ENCODE assay signal across 1 fruit fly cellular context in genomic region chr3R:27700229-27700573, dm6.
TF ChIP-seq lines count a peak whose summit lies in the region.

Gene btz, plus strand, starts transcription at chr3R:27700361.

TF ChIP-seq in whole organism, embryonic, 481 proteins besides CTCF, POLR2A, EP300 and RAD21 (continued from another document and continues in another):
- no peak for TF ChIP-seq CG43689 (GFP tag; IDR thresholded peaks at IDR 0.05; lab: Robert Waterston, UW)
- no peak for TF ChIP-seq CG15601 (tag; optimal IDR thresholded peaks at IDR 0.05; lab: Kevin White, UChicago)
- TF ChIP-seq Mrtf (GFP tag; IDR thresholded peaks at IDR 0.05; lab: Robert Waterston, UW) = no peak
- TF ChIP-seq Dref (GFP tag; IDR thresholded peaks at IDR 0.05; lab: Robert Waterston, UW) = peak; percentile 52
- TF ChIP-seq Vsx1 (GFP tag; optimal IDR thresholded peaks at IDR 0.05; lab: Kevin White, UChicago) = no peak
- no peak for TF ChIP-seq CG5245 (GFP tag; optimal IDR thresholded peaks at IDR 0.05; lab: Kevin White, UChicago)
- no peak for TF ChIP-seq abd-A (tag; optimal IDR thresholded peaks at IDR 0.05; lab: Kevin White, UChicago)
- TF ChIP-seq CG14710 (tag; optimal IDR thresholded peaks at IDR 0.05; lab: Kevin White, UChicago) = peak; percentile 49
- TF ChIP-seq CG12769 (tag; optimal IDR thresholded peaks at IDR 0.05; lab: Kevin White, UChicago) = no peak
- no peak for TF ChIP-seq CG9817 (tag; optimal IDR thresholded peaks at IDR 0.05; lab: Kevin White, UChicago)
- TF ChIP-seq CG7745 (tag; optimal IDR thresholded peaks at IDR 0.05; lab: Kevin White, UChicago) = no peak
- TF ChIP-seq CG13424 (tag; optimal IDR thresholded peaks at IDR 0.05; lab: Kevin White, UChicago) = peak; percentile 9
- TF ChIP-seq CG34376 (GFP tag; optimal IDR thresholded peaks at IDR 0.05; lab: Kevin White, UChicago) = no peak
- TF ChIP-seq Oaz (GFP tag; IDR thresholded peaks at IDR 0.05; lab: Robert Waterston, UW) = no peak
- TF ChIP-seq Elba2 (GFP tag; optimal IDR thresholded peaks at IDR 0.05; lab: Kevin White, UChicago) = peak; percentile 83
- TF ChIP-seq gt (GFP tag; IDR thresholded peaks at IDR 0.05; lab: Robert Waterston, UW) = no peak
- TF ChIP-seq Hr3 (GFP tag; optimal IDR thresholded peaks at IDR 0.05; lab: Kevin White, UChicago) = no peak
- TF ChIP-seq lola (GFP tag; optimal IDR thresholded peaks at IDR 0.05; lab: Kevin White, UChicago) = no peak
- no peak for TF ChIP-seq tgo (GFP tag; IDR thresholded peaks at IDR 0.05; lab: Robert Waterston, UW)
- TF ChIP-seq tap (tag; optimal IDR thresholded peaks at IDR 0.05; lab: Kevin White, UChicago) = no peak
- no peak for TF ChIP-seq unc-4 (GFP tag; IDR thresholded peaks at IDR 0.05; lab: Robert Waterston, UW; ENCODE audit: partially characterized antibody)
- no peak for TF ChIP-seq HmgD (GFP tag; optimal IDR thresholded peaks at IDR 0.05; lab: Kevin White, UChicago)
- TF ChIP-seq zfh1 (GFP tag; IDR thresholded peaks at IDR 0.05; lab: Robert Waterston, UW) = no peak
- TF ChIP-seq CG9437 (GFP tag; optimal IDR thresholded peaks at IDR 0.05; lab: Kevin White, UChicago) = peak; percentile 100
- TF ChIP-seq CG4617 (GFP tag; optimal IDR thresholded peaks at IDR 0.05; lab: Kevin White, UChicago; ENCODE audit: borderline replicate concordance) = peak; percentile 59
- TF ChIP-seq Abd-B (GFP tag; optimal IDR thresholded peaks at IDR 0.05; lab: Kevin White, UChicago) = peak; percentile 2
- no peak for TF ChIP-seq CG2712 (tag; optimal IDR thresholded peaks at IDR 0.05; lab: Kevin White, UChicago)
- TF ChIP-seq CG15073 (GFP tag; optimal IDR thresholded peaks at IDR 0.05; lab: Kevin White, UChicago) = no peak
- TF ChIP-seq HLH54F (GFP tag; optimal IDR thresholded peaks at IDR 0.05; lab: Kevin White, UChicago) = no peak
- no peak for TF ChIP-seq sim (GFP tag; IDR thresholded peaks at IDR 0.05; lab: Robert Waterston, UW)
- peak in 1 of 2 experiments; percentile 8 for TF ChIP-seq Pdp1 (GFP tag; optimal IDR thresholded peaks at IDR 0.05; lab: Kevin White, UChicago)
- peak; percentile 7 for TF ChIP-seq CG17186 (GFP tag; optimal IDR thresholded peaks at IDR 0.05; lab: Kevin White, UChicago)
- no peak for TF ChIP-seq CG30403 (GFP tag; optimal IDR thresholded peaks at IDR 0.05; lab: Kevin White, UChicago)
- no peak for TF ChIP-seq CG8089 (GFP tag; optimal IDR thresholded peaks at IDR 0.05; lab: Kevin White, UChicago)
- TF ChIP-seq Dp (GFP tag; optimal IDR thresholded peaks at IDR 0.05; lab: Kevin White, UChicago) = peak; percentile 21
- no peak for TF ChIP-seq D19B (GFP tag; optimal IDR thresholded peaks at IDR 0.05; lab: Kevin White, UChicago)
- peak; percentile 45 for TF ChIP-seq CG18262 (tag; optimal IDR thresholded peaks at IDR 0.05; lab: Kevin White, UChicago)
- no peak for TF ChIP-seq yki (optimal IDR thresholded peaks at IDR 0.05; lab: Kevin White, UChicago)
- peak; percentile 26 for TF ChIP-seq CG9797 (GFP tag; optimal IDR thresholded peaks at IDR 0.05; lab: Kevin White, UChicago)
- TF ChIP-seq Max (GFP tag; optimal IDR thresholded peaks at IDR 0.05; lab: Kevin White, UChicago) = peak; percentile 27
- TF ChIP-seq CG17829 (tag; optimal IDR thresholded peaks at IDR 0.05; lab: Kevin White, UChicago) = no peak
- no peak for TF ChIP-seq ara (GFP tag; IDR thresholded peaks at IDR 0.05; lab: Robert Waterston, UW)
- TF ChIP-seq Usf (GFP tag; optimal IDR thresholded peaks at IDR 0.05; lab: Kevin White, UChicago) = no peak
- TF ChIP-seq zen (tag; optimal IDR thresholded peaks at IDR 0.05; lab: Kevin White, UChicago) = no peak
- TF ChIP-seq CG11398 (GFP tag; optimal IDR thresholded peaks at IDR 0.05; lab: Kevin White, UChicago) = no peak
- TF ChIP-seq lab (GFP tag; optimal IDR thresholded peaks at IDR 0.05; lab: Kevin White, UChicago) = no peak
- no peak for TF ChIP-seq jigr1 (GFP tag; IDR thresholded peaks at IDR 0.05; lab: Robert Waterston, UW)
- TF ChIP-seq CG5180 (GFP tag; optimal IDR thresholded peaks at IDR 0.05; lab: Kevin White, UChicago) = no peak
- no peak for TF ChIP-seq CG31365 (tag; optimal IDR thresholded peaks at IDR 0.05; lab: Kevin White, UChicago)
- TF ChIP-seq CG17385 (GFP tag; optimal IDR thresholded peaks at IDR 0.05; lab: Kevin White, UChicago) = no peak
- TF ChIP-seq trh (GFP tag; optimal IDR thresholded peaks at IDR 0.05; lab: Kevin White, UChicago) = no peak
- peak; percentile 39 for TF ChIP-seq Ets97D (GFP tag; optimal IDR thresholded peaks at IDR 0.05; lab: Kevin White, UChicago)
- no peak for TF ChIP-seq ato (GFP tag; IDR thresholded peaks at IDR 0.05; lab: Robert Waterston, UW; ENCODE audit: partially characterized antibody)
- no peak for TF ChIP-seq Oli (tag; optimal IDR thresholded peaks at IDR 0.05; lab: Kevin White, UChicago)
- no peak for TF ChIP-seq CG30431 (GFP tag; optimal IDR thresholded peaks at IDR 0.05; lab: Kevin White, UChicago)
- no peak for TF ChIP-seq Stat92E (GFP tag; optimal IDR thresholded peaks at IDR 0.05; lab: Kevin White, UChicago)
- no peak for TF ChIP-seq sqz (GFP tag; optimal IDR thresholded peaks at IDR 0.05; lab: Kevin White, UChicago)
- TF ChIP-seq CkIIα-i1 (GFP tag; IDR thresholded peaks at IDR 0.05; lab: Robert Waterston, UW) = no peak
- no peak for TF ChIP-seq hkb (optimal IDR thresholded peaks at IDR 0.05; lab: Kevin White, UChicago)
- no peak for TF ChIP-seq hkb (GFP tag; IDR thresholded peaks at IDR 0.05; lab: Robert Waterston, UW)
- no peak for TF ChIP-seq psq (GFP tag; optimal IDR thresholded peaks at IDR 0.05; lab: Kevin White, UChicago)
- no peak for TF ChIP-seq CG11560 (tag; IDR thresholded peaks at IDR 0.05; lab: Robert Waterston, UW)
- TF ChIP-seq nmo (GFP tag; optimal IDR thresholded peaks at IDR 0.05; lab: Kevin White, UChicago) = peak; percentile 45
- no peak for TF ChIP-seq Doc3 (GFP tag; IDR thresholded peaks at IDR 0.05; lab: Robert Waterston, UW; ENCODE audit: partially characterized antibody)
- TF ChIP-seq Sox100B (GFP tag; optimal IDR thresholded peaks at IDR 0.05; lab: Kevin White, UChicago) = no peak
- no peak for TF ChIP-seq run (tag; optimal IDR thresholded peaks at IDR 0.05; lab: Kevin White, UChicago)
- no peak for TF ChIP-seq sisA (GFP tag; IDR thresholded peaks at IDR 0.05; lab: Robert Waterston, UW)
- no peak for TF ChIP-seq CG10147 (GFP tag; optimal IDR thresholded peaks at IDR 0.05; lab: Kevin White, UChicago)
- no peak for TF ChIP-seq PHDP (tag; optimal IDR thresholded peaks at IDR 0.05; lab: Kevin White, UChicago)
- no peak for TF ChIP-seq CG7372 (GFP tag; IDR thresholded peaks at IDR 0.05; lab: Robert Waterston, UW)
- no peak for TF ChIP-seq oc (tag; optimal IDR thresholded peaks at IDR 0.05; lab: Kevin White, UChicago)
- no peak for TF ChIP-seq Nf-YC (tag; optimal IDR thresholded peaks at IDR 0.05; lab: Kevin White, UChicago)
- no peak for TF ChIP-seq CG15479 (GFP tag; optimal IDR thresholded peaks at IDR 0.05; lab: Kevin White, UChicago)
- no peak for TF ChIP-seq grau (tag; optimal IDR thresholded peaks at IDR 0.05; lab: Kevin White, UChicago)
- TF ChIP-seq mirr (GFP tag; optimal IDR thresholded peaks at IDR 0.05; lab: Kevin White, UChicago) = no peak
- no peak for TF ChIP-seq CG18764 (GFP tag; optimal IDR thresholded peaks at IDR 0.05; lab: Kevin White, UChicago)
- TF ChIP-seq ro (GFP tag; IDR thresholded peaks at IDR 0.05; lab: Robert Waterston, UW) = no peak
- TF ChIP-seq kni (GFP tag; optimal IDR thresholded peaks at IDR 0.05; lab: Kevin White, UChicago) = no peak
- TF ChIP-seq so (GFP tag; IDR thresholded peaks at IDR 0.05; lab: Robert Waterston, UW) = no peak
- no peak for TF ChIP-seq pita (GFP tag; optimal IDR thresholded peaks at IDR 0.05; lab: Kevin White, UChicago)
- no peak for TF ChIP-seq CG2889 (GFP tag; IDR thresholded peaks at IDR 0.05; lab: Robert Waterston, UW)
- TF ChIP-seq Hsf (GFP tag; optimal IDR thresholded peaks at IDR 0.05; lab: Kevin White, UChicago) = no peak
- no peak for TF ChIP-seq Adf1 (GFP tag; IDR thresholded peaks at IDR 0.05; lab: Robert Waterston, UW)
- TF ChIP-seq CG10267 (tag; optimal IDR thresholded peaks at IDR 0.05; lab: Kevin White, UChicago) = peak; percentile 45
- no peak for TF ChIP-seq CG4282 (GFP tag; optimal IDR thresholded peaks at IDR 0.05; lab: Kevin White, UChicago)
- TF ChIP-seq NC2α (GFP tag; optimal IDR thresholded peaks at IDR 0.05; lab: Kevin White, UChicago) = no peak
- no peak for TF ChIP-seq CG33213 (GFP tag; optimal IDR thresholded peaks at IDR 0.05; lab: Kevin White, UChicago)
- no peak for TF ChIP-seq Eip74EF (GFP tag; optimal IDR thresholded peaks at IDR 0.05; lab: Kevin White, UChicago)
- no peak for TF ChIP-seq CG4404 (GFP tag; IDR thresholded peaks at IDR 0.05; lab: Robert Waterston, UW)
- no peak for TF ChIP-seq al (GFP tag; IDR thresholded peaks at IDR 0.05; lab: Robert Waterston, UW)
- TF ChIP-seq Six4 (GFP tag; optimal IDR thresholded peaks at IDR 0.05; lab: Kevin White, UChicago) = no peak
- TF ChIP-seq CG11247 (GFP tag; IDR thresholded peaks at IDR 0.05; lab: Robert Waterston, UW) = no peak
- no peak for TF ChIP-seq Xbp1 (GFP tag; optimal IDR thresholded peaks at IDR 0.05; lab: Kevin White, UChicago)
- TF ChIP-seq CG8924 (tag; optimal IDR thresholded peaks at IDR 0.05; lab: Kevin White, UChicago) = no peak
- peak; percentile 61 for TF ChIP-seq CG2116 (GFP tag; optimal IDR thresholded peaks at IDR 0.05; lab: Kevin White, UChicago)
- TF ChIP-seq CG17568 (GFP tag; optimal IDR thresholded peaks at IDR 0.05; lab: Kevin White, UChicago) = no peak
- TF ChIP-seq CG12104 (GFP tag; optimal IDR thresholded peaks at IDR 0.05; lab: Kevin White, UChicago) = no peak
- no peak for TF ChIP-seq bsh (GFP tag; optimal IDR thresholded peaks at IDR 0.05; lab: Kevin White, UChicago)
- no peak for TF ChIP-seq CG4854 (GFP tag; optimal IDR thresholded peaks at IDR 0.05; lab: Kevin White, UChicago)
- TF ChIP-seq Spps (tag; optimal IDR thresholded peaks at IDR 0.05; lab: Kevin White, UChicago) = no peak
- no peak for TF ChIP-seq Lpt (GFP tag; optimal IDR thresholded peaks at IDR 0.05; lab: Kevin White, UChicago)
- TF ChIP-seq CG4730 (GFP tag; IDR thresholded peaks at IDR 0.05; lab: Robert Waterston, UW) = no peak
- no peak for TF ChIP-seq CG7271 (tag; optimal IDR thresholded peaks at IDR 0.05; lab: Kevin White, UChicago)
- TF ChIP-seq Xrp1 (GFP tag; IDR thresholded peaks at IDR 0.05; lab: Robert Waterston, UW) = no peak
- TF ChIP-seq tll (GFP tag; optimal IDR thresholded peaks at IDR 0.05; lab: Kevin White, UChicago) = no peak
- TF ChIP-seq CG3163 (GFP tag; optimal IDR thresholded peaks at IDR 0.05; lab: Kevin White, UChicago) = no peak
- TF ChIP-seq CoRest (tag; optimal IDR thresholded peaks at IDR 0.05; lab: Kevin White, UChicago) = no peak
- peak; percentile 85 for TF ChIP-seq YL-1 (GFP tag; optimal IDR thresholded peaks at IDR 0.05; lab: Kevin White, UChicago)
- peak; percentile 56 for TF ChIP-seq Sry-δ (GFP tag; optimal IDR thresholded peaks at IDR 0.05; lab: Kevin White, UChicago)
- TF ChIP-seq Scr (GFP tag; IDR thresholded peaks at IDR 0.05; lab: Robert Waterston, UW; ENCODE audit: partially characterized antibody) = 0 out of 2 replicates have a peak, but pooled peaks have one; percentile 27
- no peak for TF ChIP-seq Meics (GFP tag; optimal IDR thresholded peaks at IDR 0.05; lab: Kevin White, UChicago)
- TF ChIP-seq CG9609 (GFP tag; optimal IDR thresholded peaks at IDR 0.05; lab: Kevin White, UChicago) = no peak
- TF ChIP-seq CG30020 (tag; optimal IDR thresholded peaks at IDR 0.05; lab: Kevin White, UChicago) = no peak
- no peak for TF ChIP-seq ac (GFP tag; optimal IDR thresholded peaks at IDR 0.05; lab: Kevin White, UChicago)
- peak in 1 of 2 experiments; percentile 81 for TF ChIP-seq crp (GFP tag; optimal IDR thresholded peaks at IDR 0.05; lab: Kevin White, UChicago)
- TF ChIP-seq az2 (GFP tag; optimal IDR thresholded peaks at IDR 0.05; lab: Kevin White, UChicago) = no peak
- TF ChIP-seq MESR4 (GFP tag; optimal IDR thresholded peaks at IDR 0.05; lab: Kevin White, UChicago) = peak; percentile 54
- no peak for TF ChIP-seq org-1 (GFP tag; optimal IDR thresholded peaks at IDR 0.05; lab: Kevin White, UChicago)
- TF ChIP-seq slbo (GFP tag; IDR thresholded peaks at IDR 0.05; lab: Robert Waterston, UW) = no peak
- TF ChIP-seq pho (GFP tag; optimal IDR thresholded peaks at IDR 0.05; lab: Kevin White, UChicago) = no peak
- TF ChIP-seq sc (optimal IDR thresholded peaks at IDR 0.05; lab: Kevin White, UChicago) = no peak
- TF ChIP-seq sc (GFP tag; optimal IDR thresholded peaks at IDR 0.05; lab: Kevin White, UChicago) = no peak
- no peak for TF ChIP-seq CG8359 (GFP tag; optimal IDR thresholded peaks at IDR 0.05; lab: Kevin White, UChicago; ENCODE audit: borderline replicate concordance)
- no peak for TF ChIP-seq p53 (GFP tag; optimal IDR thresholded peaks at IDR 0.05; lab: Kevin White, UChicago)
- TF ChIP-seq schlank (tag; optimal IDR thresholded peaks at IDR 0.05; lab: Kevin White, UChicago) = no peak
- TF ChIP-seq bigmax (GFP tag; optimal IDR thresholded peaks at IDR 0.05; lab: Kevin White, UChicago) = no peak
- TF ChIP-seq Optix (GFP tag; IDR thresholded peaks at IDR 0.05; lab: Robert Waterston, UW) = no peak
- TF ChIP-seq CG16813 (GFP tag; IDR thresholded peaks at IDR 0.05; lab: Robert Waterston, UW; ENCODE audit: partially characterized antibody) = no peak
- peak; percentile 71 for TF ChIP-seq stwl (tag; optimal IDR thresholded peaks at IDR 0.05; lab: Kevin White, UChicago)
- TF ChIP-seq maf-S (GFP tag; optimal IDR thresholded peaks at IDR 0.05; lab: Kevin White, UChicago) = no peak
- TF ChIP-seq NFAT (GFP tag; IDR thresholded peaks at IDR 0.05; lab: Robert Waterston, UW) = no peak
- peak; percentile 34 for TF ChIP-seq Deaf1 (tag; optimal IDR thresholded peaks at IDR 0.05; lab: Kevin White, UChicago)
- no peak for TF ChIP-seq CG6654 (GFP tag; optimal IDR thresholded peaks at IDR 0.05; lab: Kevin White, UChicago)
- peak; percentile 41 for TF ChIP-seq CG12659 (GFP tag; optimal IDR thresholded peaks at IDR 0.05; lab: Kevin White, UChicago)
- TF ChIP-seq crc (GFP tag; optimal IDR thresholded peaks at IDR 0.05; lab: Kevin White, UChicago) = no peak
- peak; percentile 8 for TF ChIP-seq CG2120 (GFP tag; optimal IDR thresholded peaks at IDR 0.05; lab: Kevin White, UChicago)
- no peak for TF ChIP-seq CG12942 (GFP tag; optimal IDR thresholded peaks at IDR 0.05; lab: Kevin White, UChicago)
- no peak for TF ChIP-seq gcm2 (GFP tag; optimal IDR thresholded peaks at IDR 0.05; lab: Kevin White, UChicago)
- no peak for TF ChIP-seq Atf3 (GFP tag; optimal IDR thresholded peaks at IDR 0.05; lab: Kevin White, UChicago)
- TF ChIP-seq CG11093 (GFP tag; IDR thresholded peaks at IDR 0.05; lab: Robert Waterston, UW) = no peak
